Worm (Caenorhabditis elegans): Measurements from ENCODE around the gene str-9.

- TF ChIP-seq lin-35 (GFP tag; optimal IDR thresholded peaks at IDR 0.05) (no peak), nhr-237 (tag; optimal IDR thresholded peaks at IDR 0.05) (no peak), skn-1 (tag; optimal IDR thresholded peaks at IDR 0.05) (no peak), rnt-1 (tag; optimal IDR thresholded peaks at IDR 0.05) (no peak), ztf-4 (tag; optimal IDR thresholded peaks at IDR 0.05) (no peak), unc-62 (GFP tag; optimal IDR thresholded peaks at IDR 0.05) (no peak), tbx-2 (tag; optimal IDR thresholded peaks at IDR 0.05) (no peak), nhr-47 (tag; optimal IDR thresholded peaks at IDR 0.05) (no peak), snpc-4 (tag; optimal IDR thresholded peaks at IDR 0.05) (no peak), jun-1 (tag; optimal IDR thresholded peaks at IDR 0.05) (no peak)
Observed at ce11 chrV:15732209-15732608, 26.3 kb upstream of the str-9 start, which contains the start of gene str-38.

Measured in whole organism, L1 larva.